Worm (Caenorhabditis elegans): ENCODE measurements around the gene F53B1.9.

F53B1.9 gene

ce11 chrX:2090493-2090892 lies 41.2 kb downstream of the F53B1.9 start:
- TF ChIP-seq flh-1 (GFP tag; optimal IDR thresholded peaks at IDR 0.05) (no peak), pha-4 (tag; optimal IDR thresholded peaks at IDR 0.05) (peak; percentile 25), nhr-76 (tag; optimal IDR thresholded peaks at IDR 0.05) (no peak), ceh-39 (tag; optimal IDR thresholded peaks at IDR 0.05) (peak; percentile 56), lsy-2 (tag; optimal IDR thresholded peaks at IDR 0.05) (peak; percentile 92), mab-5 (tag; optimal IDR thresholded peaks at IDR 0.05) (no peak), blmp-1 (tag; optimal IDR thresholded peaks at IDR 0.05) (no peak), nhr-2 (tag; optimal IDR thresholded peaks at IDR 0.05) (peak; percentile 1)

DNA sequence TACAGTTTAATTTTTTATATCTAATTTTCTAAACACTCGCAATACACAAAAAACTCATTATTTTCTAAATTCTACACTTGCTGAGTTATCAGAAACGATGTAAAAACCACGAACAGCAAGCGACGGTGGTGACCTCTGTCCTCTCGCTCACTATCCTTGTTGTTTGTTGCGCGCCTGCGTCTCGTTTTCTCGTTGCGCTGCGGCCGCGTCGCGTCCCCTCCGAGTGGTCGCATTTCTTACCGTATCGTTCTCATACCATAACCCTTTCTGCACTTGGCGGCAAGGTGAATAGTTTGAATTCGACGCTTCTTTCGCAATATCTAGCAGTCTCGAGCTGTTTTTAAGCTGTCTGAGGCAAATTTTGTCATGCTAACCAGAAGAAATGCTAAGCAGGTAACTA lies 42.2 kb downstream of the F53B1.9 start, which contains the start of gene lsy-2:
Gene lsy-2 (plus strand): TSS at position 271 of the 400 bp plus-strand sequence.
- TF ChIP-seq lsy-2 (tag; optimal IDR thresholded peaks at IDR 0.05): peak; percentile 98
- TF ChIP-seq cnd-1 (tag; optimal IDR thresholded peaks at IDR 0.05): no peak
- peak; percentile 33 for TF ChIP-seq sptf-1 (tag; optimal IDR thresholded peaks at IDR 0.05)
- peak; percentile 47 for TF ChIP-seq pha-4 (tag; optimal IDR thresholded peaks at IDR 0.05)
- TF ChIP-seq hlh-1 (tag; optimal IDR thresholded peaks at IDR 0.05): peak; percentile 20
- peak; percentile 5 for TF ChIP-seq lin-13 (tag; optimal IDR thresholded peaks at IDR 0.05)
- TF ChIP-seq ces-1 (GFP tag; optimal IDR thresholded peaks at IDR 0.05): no peak
- peak; percentile 10 for TF ChIP-seq nhr-237 (tag; optimal IDR thresholded peaks at IDR 0.05)
- peak; percentile 61 for TF ChIP-seq mep-1 (tag; optimal IDR thresholded peaks at IDR 0.05)

- TF ChIP-seq ces-1 (GFP tag; optimal IDR thresholded peaks at IDR 0.05): peak; percentile 29
- no peak for TF ChIP-seq lin-13 (tag; optimal IDR thresholded peaks at IDR 0.05)
These were observed 43.9 kb downstream of the F53B1.9 start for ce11 chrX:2087716-2088115.

DNA sequence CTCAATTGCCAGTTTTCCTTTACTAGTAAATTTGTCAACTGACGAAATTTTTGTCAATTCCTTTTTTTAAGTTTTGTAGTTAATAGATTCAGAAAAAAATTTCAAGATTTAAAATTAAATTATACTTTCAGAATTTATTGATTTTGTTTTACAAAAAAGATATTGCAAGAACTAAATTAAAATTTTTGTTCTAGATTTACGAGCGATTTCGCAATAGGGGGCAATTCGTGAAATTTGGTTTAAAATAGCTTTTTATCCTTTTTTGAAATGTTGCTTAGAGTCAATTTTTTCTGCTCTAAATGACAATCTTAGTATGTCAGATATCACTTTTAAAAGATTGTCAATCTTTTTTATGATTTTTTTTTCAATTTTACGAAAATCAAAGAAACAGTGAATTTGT lies 46.1 kb downstream of the F53B1.9 start:
- TF ChIP-seq lsy-2 (tag; optimal IDR thresholded peaks at IDR 0.05): peak; percentile 3
- TF ChIP-seq sptf-1 (tag; optimal IDR thresholded peaks at IDR 0.05): no peak

- TF ChIP-seq M03D4.4 (tag; optimal IDR thresholded peaks at IDR 0.05): no peak
- TF ChIP-seq flh-1 (GFP tag; optimal IDR thresholded peaks at IDR 0.05): no peak
These were observed 46.7 kb downstream of the F53B1.9 start, which contains the start of gene F49H12.2 for ce11 chrX:2084988-2085387. Gene F49H12.2, plus strand, starts transcription at chrX:2085288.

DNA sequence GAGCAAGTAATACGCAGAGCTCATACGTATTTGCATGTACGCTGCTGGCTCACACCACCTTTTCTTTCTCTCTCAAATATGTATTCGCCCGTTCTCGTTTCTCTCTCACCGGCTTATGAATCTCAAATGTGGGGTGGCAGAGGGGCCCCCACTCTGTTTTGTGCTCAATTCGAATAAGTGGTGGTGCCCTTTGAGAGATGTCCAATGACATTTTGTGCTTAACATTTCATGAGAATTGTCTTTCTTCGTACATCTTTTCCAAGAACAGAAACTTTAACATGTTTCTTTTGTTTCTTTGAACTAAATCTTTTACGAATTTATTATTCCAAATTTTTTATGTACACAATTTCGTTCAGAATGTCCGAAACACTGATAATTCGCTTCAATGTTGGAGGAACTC lies 47.6 kb downstream of the F53B1.9 start, which contains the start of gene F49H12.3:
Gene F49H12.3 (plus strand): TSS at position 357 of the 400 bp plus-strand sequence.
- TF ChIP-seq lsy-2 (tag; optimal IDR thresholded peaks at IDR 0.05): peak; percentile 48
- TF ChIP-seq snpc-4 (tag; optimal IDR thresholded peaks at IDR 0.05): no peak

Measured in whole organism, mixed stage, embryonic.